Fruit fly (Drosophila melanogaster) whole organism, embryonic: ENCODE data around the gene ver.

Experiments
- CG10267 ChIP-seq: fragments of 200-800 bp; sonication (Bioruptor generic); optimal IDR thresholded peaks from 2 replicates; lab custom pipeline; 2018; ENCODE audit warnings: missing biosample characterization, mild to moderate bottlenecking, missing genetic modification characterization, moderate library complexity
- CG10366 ChIP-seq: fragments of 200-800 bp; sonication (Bioruptor generic); IDR thresholded peaks from 2 replicates; pipeline ENCODE4 v1.3.6; 2022; ENCODE audit warnings: missing biosample characterization, missing genetic modification characterization
- CG11504 ChIP-seq: fragments of 200-800 bp; sonication (Bioruptor generic); optimal IDR thresholded peaks from 3 replicates; lab custom pipeline; 2019; ENCODE audit warnings: missing biosample characterization, mild to moderate bottlenecking, missing genetic modification characterization, moderate library complexity
- CG12219 ChIP-seq: fragments of 200-800 bp; sonication (Bioruptor generic); optimal IDR thresholded peaks from 3 replicates; lab custom pipeline; 2018; ENCODE audit warnings: missing biosample characterization, mild to moderate bottlenecking, missing genetic modification characterization
- CG1233 ChIP-seq: fragments of 200-800 bp; sonication (Bioruptor generic); optimal IDR thresholded peaks from 4 replicates; lab custom pipeline; 2018; ENCODE audit warnings: missing biosample characterization, mild to moderate bottlenecking, missing genetic modification characterization
- CG12659 ChIP-seq: fragments of 200-800 bp; sonication (Bioruptor generic); optimal IDR thresholded peaks from 3 replicates; lab custom pipeline; 2017; ENCODE audit warnings: mild to moderate bottlenecking, missing biosample characterization, missing genetic modification reagents, missing genetic modification characterization
- CG13424 ChIP-seq: fragments of 200-800 bp; sonication (Bioruptor generic); optimal IDR thresholded peaks from 2 replicates; lab custom pipeline; 2019; ENCODE audit warnings: missing biosample characterization, mild to moderate bottlenecking, missing genetic modification characterization, moderate library complexity
- CG1529 ChIP-seq: fragments of 200-800 bp; sonication (Bioruptor generic); optimal IDR thresholded peaks from 3 replicates; lab custom pipeline; 2018; ENCODE audit warnings: missing biosample characterization, missing genetic modification characterization
- CG16815 ChIP-seq: fragments of 200-800 bp; sonication (Bioruptor generic); optimal IDR thresholded peaks from 3 replicates; lab custom pipeline; 2017; ENCODE audit warnings: missing biosample characterization, mild to moderate bottlenecking, missing genetic modification characterization
- CG17829 ChIP-seq: fragments of 200-800 bp; optimal IDR thresholded peaks from 2 replicates; lab custom pipeline; 2019; ENCODE audit warnings: missing biosample characterization, mild to moderate bottlenecking, missing genetic modification characterization, moderate library complexity
- CG17912 ChIP-seq: fragments of 200-800 bp; sonication (Bioruptor generic); optimal IDR thresholded peaks from 2 replicates; lab custom pipeline; 2018; ENCODE audit warnings: missing biosample characterization, mild to moderate bottlenecking, missing genetic modification characterization
- CG18599 ChIP-seq: fragments of 200-800 bp; sonication (Bioruptor generic); optimal IDR thresholded peaks from 3 replicates; lab custom pipeline; 2017; ENCODE audit warnings: missing biosample characterization, missing genetic modification characterization, mild to moderate bottlenecking, moderate library complexity, missing genetic modification reagents
- CG2199 ChIP-seq: fragments of 200-800 bp; sonication (Bioruptor generic); IDR thresholded peaks from 3 replicates; pipeline ENCODE4 v1.3.6; 2022; ENCODE audit warnings: missing biosample characterization, missing genetic modification characterization
- CG2712 ChIP-seq: fragments of 200-800 bp; optimal IDR thresholded peaks from 3 replicates; lab custom pipeline; 2019; ENCODE audit warnings: missing biosample characterization, mild to moderate bottlenecking, missing genetic modification characterization, moderate library complexity
- CG2875 ChIP-seq: fragments of 200-800 bp; sonication (Bioruptor generic); optimal IDR thresholded peaks from 2 replicates; lab custom pipeline; 2017; ENCODE audit warnings: missing biosample characterization, mild to moderate bottlenecking, missing genetic modification characterization, missing genetic modification reagents
- CG32532 ChIP-seq: fragments of 200-800 bp; sonication (Bioruptor generic); IDR thresholded peaks from 2 replicates; pipeline ENCODE4 v1.3.6; 2022; ENCODE audit warnings: missing biosample characterization, missing genetic modification characterization
- CG4617 ChIP-seq: fragments of 200-800 bp; sonication (Bioruptor generic); optimal IDR thresholded peaks from 3 replicates; lab custom pipeline; 2016; ENCODE audit warnings: missing biosample characterization, missing genetic modification characterization, borderline replicate concordance
- CG6689 ChIP-seq: fragments of 200-800 bp; sonication (Bioruptor generic); IDR thresholded peaks from 2 replicates; pipeline ENCODE4 v1.3.6; 2022; ENCODE audit warnings: missing biosample characterization, missing genetic modification characterization
- Dbx ChIP-seq: fragments of 200-800 bp; sonication (Bioruptor generic); IDR thresholded peaks from 3 replicates; pipeline ENCODE4 v1.3.6; 2022; ENCODE audit warnings: missing biosample characterization, missing genetic modification characterization
- Hsf ChIP-seq: fragments of 200-800 bp; sonication (Bioruptor generic); optimal IDR thresholded peaks from 3 replicates; lab custom pipeline; 2016; ENCODE audit warnings: missing biosample characterization, missing genetic modification characterization
- Med ChIP-seq: fragments of 200-800 bp; sonication (Bioruptor generic); peaks from one replicate; lab custom pipeline; 2016; ENCODE audit warnings: missing biosample characterization, missing genetic modification characterization, mild to moderate bottlenecking, inconsistent platforms, moderate library complexity
- Nf-YC ChIP-seq: fragments of 200-800 bp; optimal IDR thresholded peaks from 3 replicates; lab custom pipeline; 2019; ENCODE audit warnings: missing biosample characterization, mild to moderate bottlenecking, missing genetic modification characterization, moderate library complexity
- Usf ChIP-seq: fragments of 200-800 bp; sonication (Bioruptor generic); optimal IDR thresholded peaks from 2 replicates; lab custom pipeline; 2017; ENCODE audit warnings: missing genotype, missing biosample characterization, missing genetic modification characterization
- Xbp1 ChIP-seq: fragments of 200-800 bp; sonication (Bioruptor generic); optimal IDR thresholded peaks from 3 replicates; lab custom pipeline; 2016; ENCODE audit warnings: missing biosample characterization, mild to moderate bottlenecking, missing genetic modification characterization
- YL-1 ChIP-seq: fragments of 200-800 bp; sonication (Bioruptor generic); optimal IDR thresholded peaks from 3 replicates; lab custom pipeline; 2017; ENCODE audit warnings: missing biosample characterization, mild to moderate bottlenecking, missing genetic modification characterization
- ab ChIP-seq: fragments of 200-800 bp; sonication (Bioruptor generic); optimal IDR thresholded peaks from 2 replicates; lab custom pipeline; 2016; ENCODE audit warnings: missing biosample characterization, missing genetic modification characterization
- az2 ChIP-seq: fragments of 200-800 bp; sonication (Bioruptor generic); optimal IDR thresholded peaks from 3 replicates; lab custom pipeline; 2016; ENCODE audit warnings: missing biosample characterization, missing genetic modification characterization
- bab2 ChIP-seq: fragments of 200-800 bp; sonication (Bioruptor generic); optimal IDR thresholded peaks from 2 replicates; lab custom pipeline; 2016; ENCODE audit warnings: missing biosample characterization, missing genetic modification characterization
- cato ChIP-seq: fragments of 200-800 bp; sonication (Bioruptor generic); optimal IDR thresholded peaks from 2 replicates; lab custom pipeline; 2016; ENCODE audit warnings: missing biosample characterization, missing genetic modification characterization, borderline replicate concordance
- dimm ChIP-seq: fragments of 200-800 bp; sonication (Bioruptor generic); IDR thresholded peaks from 2 replicates; pipeline ENCODE4 v1.3.6; 2022; ENCODE audit warnings: missing biosample characterization, missing genetic modification characterization
- en ChIP-seq: fragments of 200-800 bp; sonication (Bioruptor generic); optimal IDR thresholded peaks from 2 replicates; lab custom pipeline; 2016; ENCODE audit warnings: missing biosample characterization, missing genetic modification characterization
- gem ChIP-seq: fragments of 200-800 bp; sonication (Bioruptor generic); optimal IDR thresholded peaks from 2 replicates; lab custom pipeline; 2019; ENCODE audit warnings: missing biosample characterization, mild to moderate bottlenecking, missing genetic modification characterization, moderate library complexity
- hkb ChIP-seq, 2 experiments: fragments of 200-800 bp in 1 of 2; fragments of >200 bp in 1 of 2; sonication (Bioruptor generic) in 1 of 2; IDR thresholded peaks in 1 of 2; optimal IDR thresholded peaks in 1 of 2; 2 replicates each; pipeline versions ENCODE4 v1.3.6 to Lab custom; 2017 to 2022; ENCODE audit warnings: missing biosample characterization in 1 of 2, missing genetic modification characterization in 1 of 2
- kay ChIP-seq: fragments of 200-800 bp; sonication (Bioruptor generic); optimal IDR thresholded peaks from 2 replicates; lab custom pipeline; 2016; ENCODE audit warnings: missing biosample characterization, missing genetic modification characterization
- lbe ChIP-seq: fragments of 200-800 bp; sonication (Bioruptor generic); optimal IDR thresholded peaks from 2 replicates; lab custom pipeline; 2016; ENCODE audit warnings: missing biosample characterization, mild to moderate bottlenecking, missing genetic modification characterization
- luna ChIP-seq: fragments of 200-800 bp; sonication (Bioruptor generic); optimal IDR thresholded peaks from 2 replicates; lab custom pipeline; 2016; ENCODE audit warnings: missing biosample characterization, missing genetic modification characterization
- nau ChIP-seq: fragments of 200-800 bp; sonication (Bioruptor generic); optimal IDR thresholded peaks from 3 replicates; lab custom pipeline; 2017; ENCODE audit warnings: missing biosample characterization, mild to moderate bottlenecking, missing genetic modification characterization, missing genetic modification reagents
- nerfin-1 ChIP-seq: fragments of 200-800 bp; sonication (Bioruptor generic); optimal IDR thresholded peaks from 3 replicates; lab custom pipeline; 2019; ENCODE audit warnings: missing biosample characterization, mild to moderate bottlenecking, missing genetic modification characterization, moderate library complexity
- nom ChIP-seq: fragments of 200-800 bp; sonication (Bioruptor generic); optimal IDR thresholded peaks from 2 replicates; lab custom pipeline; 2017; ENCODE audit warnings: missing biosample characterization, missing genetic modification characterization, mild to moderate bottlenecking, moderate library complexity, missing genetic modification reagents
- oc ChIP-seq: fragments of 200-800 bp; sonication (Bioruptor generic); optimal IDR thresholded peaks from 2 replicates; lab custom pipeline; 2018; ENCODE audit warnings: missing biosample characterization, mild to moderate bottlenecking, missing genetic modification characterization, moderate library complexity
- odd ChIP-seq: fragments of 200-800 bp; sonication (Bioruptor generic); optimal IDR thresholded peaks from 2 replicates; lab custom pipeline; 2017; ENCODE audit warnings: missing biosample characterization, mild to moderate bottlenecking, missing genetic modification characterization
- onecut ChIP-seq: fragments of 200-800 bp; sonication (Bioruptor generic); IDR thresholded peaks from 2 replicates; pipeline ENCODE4 v1.3.6; 2022; ENCODE audit warnings: missing biosample characterization, missing genetic modification characterization
- prd ChIP-seq, 3 experiments: fragments of >200 bp in 2 of 3; fragments of 200-800 bp in 1 of 3; sonication (Bioruptor generic) in 1 of 3; optimal IDR thresholded peaks in 2 of 3; IDR thresholded peaks in 1 of 3; 2 replicates in 2 of 3; 3 replicates in 1 of 3; pipeline versions ENCODE4 v1.3.6 to Lab custom; 2017 to 2022; ENCODE audit warnings: missing biosample characterization in 1 of 3, missing genetic modification characterization in 1 of 3
- sens ChIP-seq: fragments of 200-800 bp; sonication (Bioruptor generic); peaks from one replicate; lab custom pipeline; 2016; ENCODE audit warnings: missing biosample characterization, missing genetic modification characterization
- so ChIP-seq: fragments of 200-800 bp; sonication (Bioruptor generic); IDR thresholded peaks from 3 replicates; pipeline ENCODE4 v1.3.6; 2022; ENCODE audit warnings: missing biosample characterization, missing genetic modification characterization
- sqz ChIP-seq: fragments of 200-800 bp; sonication (Bioruptor generic); optimal IDR thresholded peaks from 3 replicates; lab custom pipeline; 2018; ENCODE audit warnings: missing biosample characterization, mild to moderate bottlenecking, missing genetic modification characterization
- ssp ChIP-seq: fragments of 200-800 bp; sonication (Bioruptor generic); IDR thresholded peaks from 2 replicates; pipeline ENCODE4 v1.3.6; 2022; ENCODE audit warnings: missing biosample characterization, missing genetic modification characterization
- stc ChIP-seq: fragments of 200-800 bp; sonication (Bioruptor generic); IDR thresholded peaks from 2 replicates; pipeline ENCODE4 v1.3.6; 2022; ENCODE audit warnings: missing biosample characterization, missing genetic modification characterization
- z ChIP-seq: fragments of 200-800 bp; sonication (Bioruptor generic); IDR thresholded peaks from 3 replicates; pipeline ENCODE4 v1.3.6; 2022; ENCODE audit warnings: missing biosample characterization, missing genetic modification characterization

Gene ver

dm6 chr3L:12495312-12495725 is 28.5 kb upstream of the ver start (continued):
- TF ChIP-seq cato (GFP tag; lab: Kevin White, UChicago), result no peak
- TF ChIP-seq CG32532 (GFP tag; lab: Robert Waterston, UW), result peak; percentile 4; the same call in 1 of the 2 replicates
- peak; percentile 31 for TF ChIP-seq nau (GFP tag; lab: Kevin White, UChicago)
- no peak for TF ChIP-seq CG17912
- TF ChIP-seq nom, result peak; percentile 79
- 0 out of 2 replicates have a peak, but pooled peaks have one; percentile 11 for TF ChIP-seq ssp (GFP tag; lab: Robert Waterston, UW)
- no peak for TF ChIP-seq en
- TF ChIP-seq Nf-YC (tag; lab: Kevin White, UChicago), result peak; percentile 36
- TF ChIP-seq az2 (GFP tag; lab: Kevin White, UChicago), result peak; percentile 35
- TF ChIP-seq onecut (GFP tag; lab: Robert Waterston, UW), result peak; percentile 39
- TF ChIP-seq luna (GFP tag; lab: Kevin White, UChicago), result no peak
- no peak for TF ChIP-seq Dbx (GFP tag; lab: Robert Waterston, UW)
- TF ChIP-seq Usf, result peak; percentile 34
- no peak for TF ChIP-seq sqz (GFP tag; lab: Kevin White, UChicago)
- TF ChIP-seq CG1529, result peak; percentile 24
- TF ChIP-seq CG10366 (GFP tag; lab: Robert Waterston, UW), result no peak
- TF ChIP-seq dimm, result no peak
- no peak for TF ChIP-seq kay (GFP tag; lab: Kevin White, UChicago)
- TF ChIP-seq CG4617 (GFP tag; lab: Kevin White, UChicago), result no peak
- peak; percentile 56 for TF ChIP-seq Med
- no peak for TF ChIP-seq ab (GFP tag; lab: Kevin White, UChicago)
- TF ChIP-seq z, result peak; percentile 90
- TF ChIP-seq CG6689 (GFP tag; lab: Robert Waterston, UW), result 0 out of 2 replicates have a peak, but pooled peaks have one; percentile 19
- no peak for TF ChIP-seq YL-1 (GFP tag; lab: Kevin White, UChicago)
- peak; percentile 62 for TF ChIP-seq CG13424 (tag; lab: Kevin White, UChicago)
- TF ChIP-seq so (GFP tag; lab: Robert Waterston, UW), result no peak; the same call in 2 of the 3 replicates
- TF ChIP-seq sens (GFP tag; lab: Kevin White, UChicago), result peak; percentile 65
- TF ChIP-seq CG2712 (tag; lab: Kevin White, UChicago), result peak; percentile 59
- TF ChIP-seq prd (optimal IDR thresholded peaks at IDR 0.05; lab: Kevin White, UChicago), result no peak
- TF ChIP-seq prd (GFP tag; IDR thresholded peaks at IDR 0.05; lab: Robert Waterston, UW), result peak; percentile 37; the same call in 1 of the 3 replicates
- TF ChIP-seq CG1233 (GFP tag; lab: Kevin White, UChicago), result peak; percentile 45
- TF ChIP-seq nerfin-1 (tag; lab: Kevin White, UChicago), result peak; percentile 35
- peak; percentile 36 for TF ChIP-seq Xbp1
- peak; percentile 71 for TF ChIP-seq lbe (GFP tag; lab: Kevin White, UChicago)
- TF ChIP-seq hkb (optimal IDR thresholded peaks at IDR 0.05; lab: Kevin White, UChicago), result no peak
- TF ChIP-seq hkb (GFP tag; IDR thresholded peaks at IDR 0.05; lab: Robert Waterston, UW), result peak; percentile 39; the same call in 1 of the 2 replicates
- TF ChIP-seq CG16815 (GFP tag; lab: Kevin White, UChicago), result peak; percentile 11
- peak; percentile 47 for TF ChIP-seq CG12219 (GFP tag; lab: Kevin White, UChicago)
- TF ChIP-seq CG2875 (GFP tag; lab: Kevin White, UChicago), result peak; percentile 39
- TF ChIP-seq CG11504, result peak; percentile 68
- peak; percentile 19 for TF ChIP-seq oc
- TF ChIP-seq gem (tag; lab: Kevin White, UChicago), result peak; percentile 66
- TF ChIP-seq CG10267, result peak; percentile 36
- peak; percentile 33 for TF ChIP-seq Hsf (GFP tag; lab: Kevin White, UChicago)
- no peak for TF ChIP-seq stc (GFP tag; lab: Robert Waterston, UW)
- peak; percentile 11 for TF ChIP-seq bab2 (GFP tag; lab: Kevin White, UChicago)
- TF ChIP-seq odd (GFP tag; lab: Kevin White, UChicago), result peak; percentile 34
- TF ChIP-seq CG17829 (tag; lab: Kevin White, UChicago), result peak; percentile 46
- TF ChIP-seq CG18599 (GFP tag; lab: Kevin White, UChicago), result peak; percentile 45
- TF ChIP-seq CG2199 (GFP tag; lab: Robert Waterston, UW), result no peak
- TF ChIP-seq CG12659, result peak; percentile 39
